Worm (Caenorhabditis elegans): ENCODE results near the gene cnp-3.
A peak's percentile ranks its signal among the peaks of the same experiment; 100 is the strongest.

Gene cnp-3

DNA sequence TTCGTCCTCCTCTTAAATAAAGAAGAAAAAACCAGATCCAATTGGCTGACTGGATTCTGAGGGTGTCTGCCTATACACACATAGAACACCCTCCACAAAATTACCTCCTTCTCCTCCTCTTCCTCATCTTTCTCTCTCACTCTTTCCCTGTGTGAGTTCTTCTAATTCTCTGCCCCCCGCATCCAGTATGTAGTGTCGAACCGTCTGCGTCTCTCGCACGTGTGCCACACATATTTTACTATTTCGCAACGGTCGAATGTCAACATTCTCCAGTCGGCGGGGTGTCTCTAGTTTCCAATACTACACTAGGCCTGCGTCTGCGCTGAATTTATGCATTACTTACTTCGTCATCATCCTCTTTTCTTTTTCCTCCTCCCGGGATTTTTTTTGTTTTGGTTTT is 46.5 kb upstream of the cnp-3 start (continued):
- TF ChIP-seq athp-1 (tag; optimal IDR thresholded peaks at IDR 0.05) (no peak), lsl-1 (GFP tag; optimal IDR thresholded peaks at IDR 0.05) (no peak), zfh-2 (GFP tag; conservative IDR thresholded peaks at IDR 0.05) (no peak), madf-10 (tag; optimal IDR thresholded peaks at IDR 0.05) (no peak), nhr-80 (tag; optimal IDR thresholded peaks at IDR 0.05) (peak; percentile 60), lin-35 (GFP tag; optimal IDR thresholded peaks at IDR 0.05) (peak in 1 of 3 experiments; percentile 28), ztf-3 (GFP tag; optimal IDR thresholded peaks at IDR 0.05) (no peak), snpc-4 (GFP tag; optimal IDR thresholded peaks at IDR 0.05) (no peak), snpc-4 (tag; optimal IDR thresholded peaks at IDR 0.05) (peak in 2 of 4 experiments; percentile 30 to 48), dox-1 (GFP tag; IDR thresholded peaks at IDR 0.05) (peak; percentile 77), ekl-4 (GFP tag; IDR thresholded peaks at IDR 0.05) (0 out of 2 replicates have a peak, but pooled peaks have one; percentile 25), nhr-27 (tag; optimal IDR thresholded peaks at IDR 0.05) (no peak)

DNA sequence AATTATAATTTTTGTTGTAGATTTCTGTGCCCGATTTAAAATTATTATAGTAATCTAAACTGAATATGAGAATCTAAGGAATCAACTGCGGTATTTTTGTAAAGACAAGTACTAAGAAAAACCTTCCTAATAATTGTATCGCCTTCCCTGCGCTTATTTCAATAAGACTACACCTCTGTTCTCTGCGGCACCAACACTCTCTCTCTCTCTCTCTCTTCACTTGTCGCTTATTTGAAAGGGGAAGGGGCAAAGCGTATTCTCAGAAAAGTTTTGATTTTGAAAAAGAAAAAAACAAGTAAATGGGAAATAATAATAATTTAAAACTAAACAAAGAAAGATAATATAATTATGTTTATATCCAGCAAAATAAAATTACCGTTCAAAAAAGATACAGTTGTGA is 43.3 kb upstream of the cnp-3 start:
- no peak for TF ChIP-seq atf-7 (tag; optimal IDR thresholded peaks at IDR 0.05)
- no peak for TF ChIP-seq zfh-2 (GFP tag; conservative IDR thresholded peaks at IDR 0.05)
- no peak for TF ChIP-seq ets-4 (GFP tag; optimal IDR thresholded peaks at IDR 0.05)
- TF ChIP-seq snpc-1.3 (tag; optimal IDR thresholded peaks at IDR 0.05; ENCODE audit: insufficient read depth): no peak
- no peak for TF ChIP-seq nfya-1 (tag; optimal IDR thresholded peaks at IDR 0.05; ENCODE audit: borderline replicate concordance, insufficient read depth)
- TF ChIP-seq pbrm-1 (GFP tag; IDR thresholded peaks at IDR 0.05): 0 out of 2 replicates have a peak, but pooled peaks have one; percentile 22
- peak; percentile 73 for TF ChIP-seq hmg-1.2 (GFP tag; IDR thresholded peaks at IDR 0.05)
- no peak for TF ChIP-seq attf-5 (GFP tag; optimal IDR thresholded peaks at IDR 0.05)
- TF ChIP-seq nfya-2 (GFP tag; IDR thresholded peaks at IDR 0.05): no peak
- TF ChIP-seq nhr-179 (tag; optimal IDR thresholded peaks at IDR 0.05): no peak
- TF ChIP-seq nhr-80 (tag; optimal IDR thresholded peaks at IDR 0.05): peak; percentile 59
- TF ChIP-seq chd-7 (tag; optimal IDR thresholded peaks at IDR 0.05): no peak
- no peak for TF ChIP-seq sdz-38 (tag; optimal IDR thresholded peaks at IDR 0.05)
- TF ChIP-seq hsf-1 (GFP tag; IDR thresholded peaks at IDR 0.05): no peak
- no peak for TF ChIP-seq F22D6.2 (tag; optimal IDR thresholded peaks at IDR 0.05)
- TF ChIP-seq Y95B8A.8 (GFP tag; IDR thresholded peaks at IDR 0.05): no peak
- no peak; the same call in 1 of the 2 replicates for TF ChIP-seq ztf-6 (GFP tag; IDR thresholded peaks at IDR 0.05)
- TF ChIP-seq snpc-4 (GFP tag; optimal IDR thresholded peaks at IDR 0.05): no peak
- peak in 1 of 4 experiments; percentile 1 for TF ChIP-seq snpc-4 (tag; optimal IDR thresholded peaks at IDR 0.05)
- TF ChIP-seq let-526 (GFP tag; IDR thresholded peaks at IDR 0.05): 0 out of 2 replicates have a peak, but pooled peaks have one; percentile 22
- no peak for TF ChIP-seq F57A8.1 (GFP tag; optimal IDR thresholded peaks at IDR 0.05)
- no peak for TF ChIP-seq T26A5.8 (tag; optimal IDR thresholded peaks at IDR 0.05)
- no peak for TF ChIP-seq madf-6 (GFP tag; IDR thresholded peaks at IDR 0.05)
- TF ChIP-seq hmg-20 (GFP tag; IDR thresholded peaks at IDR 0.05): no peak
- peak; percentile 9 for TF ChIP-seq ceh-27 (GFP tag; optimal IDR thresholded peaks at IDR 0.05)
- TF ChIP-seq B0035.1 (tag; optimal IDR thresholded peaks at IDR 0.05): no peak
- TF ChIP-seq ZK185.1 (tag; optimal IDR thresholded peaks at IDR 0.05; ENCODE audit: poor library complexity, severe bottlenecking): peak; percentile 38
- TF ChIP-seq lsl-1 (GFP tag; optimal IDR thresholded peaks at IDR 0.05): no peak
- TF ChIP-seq lin-40 (tag; optimal IDR thresholded peaks at IDR 0.05): peak; percentile 84
- peak; percentile 47 for TF ChIP-seq F23B12.7 (tag; optimal IDR thresholded peaks at IDR 0.05; ENCODE audit: insufficient read depth)
- no peak for TF ChIP-seq ceh-100 (GFP tag; IDR thresholded peaks at IDR 0.05)
- 0 out of 2 replicates have a peak, but pooled peaks have one; percentile 23 for TF ChIP-seq Y56A3A.18 (GFP tag; IDR thresholded peaks at IDR 0.05)
- TF ChIP-seq gei-17 (GFP tag; optimal IDR thresholded peaks at IDR 0.05): peak; percentile 79

Data from whole organism, young adult.